Worm (Caenorhabditis elegans) whole organism, L2 larva: Measurements from ENCODE around the gene K12H6.12.

Experiments used
- C34F6.9 ChIP-seq: fragments of 150-350 bp; optimal IDR thresholded peaks from 2 replicates; lab custom pipeline; 2014; ENCODE audit warnings: missing biosample characterization, missing genetic modification characterization
- F13H6.1 ChIP-seq: sonication (generic microtip); optimal IDR thresholded peaks from 2 replicates; lab custom pipeline; 2016; ENCODE audit warnings: missing genetic modification characterization, missing compliant biosample characterization
- R02D3.7 ChIP-seq: fragments of 150-350 bp; optimal IDR thresholded peaks from 2 replicates; lab custom pipeline; 2014; ENCODE audit warnings: missing biosample characterization, missing genetic modification characterization
- ama-1 ChIP-seq: fragments of 150-350 bp; optimal IDR thresholded peaks from 2 replicates; lab custom pipeline; 2018; ENCODE audit warnings: inconsistent platforms
- blmp-1 ChIP-seq: sonication (generic microtip); optimal IDR thresholded peaks from 2 replicates; lab custom pipeline; 2017; ENCODE audit warnings: missing genetic modification characterization, mild to moderate bottlenecking, missing compliant biosample characterization, antibody characterized with exemption, moderate library complexity; ENCODE audit not compliant: insufficient read depth
- ceh-16 ChIP-seq: fragments of 150-350 bp; optimal IDR thresholded peaks from 2 replicates; lab custom pipeline; 2014; ENCODE audit warnings: missing biosample characterization, missing genetic modification characterization
- ceh-82 ChIP-seq: fragments of 150-350 bp; optimal IDR thresholded peaks from 2 replicates; lab custom pipeline; 2014; ENCODE audit warnings: missing biosample characterization, missing genetic modification characterization
- crh-2 ChIP-seq: sonication (generic microtip); optimal IDR thresholded peaks from 2 replicates; lab custom pipeline; 2017; ENCODE audit warnings: missing biosample characterization, missing genetic modification characterization
- dmd-4 ChIP-seq: sonication (generic microtip); optimal IDR thresholded peaks from 2 replicates; lab custom pipeline; 2017; ENCODE audit warnings: missing biosample characterization, missing genetic modification characterization
- egl-27 ChIP-seq: sonication (generic microtip); optimal IDR thresholded peaks from 3 replicates; lab custom pipeline; 2017; ENCODE audit warnings: missing biosample characterization, missing genetic modification reagents, missing genetic modification characterization
- elt-3 ChIP-seq: sonication (generic microtip); optimal IDR thresholded peaks from 2 replicates; lab custom pipeline; 2017; ENCODE audit warnings: missing biosample characterization, missing genetic modification characterization
- fos-1 ChIP-seq: fragments of 150-350 bp; optimal IDR thresholded peaks from 2 replicates; lab custom pipeline; 2014; ENCODE audit warnings: missing biosample characterization, missing genetic modification characterization
- gmeb-1 ChIP-seq: fragments of 150-350 bp; optimal IDR thresholded peaks from 2 replicates; lab custom pipeline; 2014; ENCODE audit warnings: missing biosample characterization, missing genetic modification characterization
- lin-39 ChIP-seq: fragments of 150-350 bp; optimal IDR thresholded peaks from 2 replicates; lab custom pipeline; 2014; ENCODE audit warnings: missing biosample characterization, missing genetic modification reagents, missing genetic modification characterization
- mab-5 ChIP-seq: fragments of 150-350 bp; optimal IDR thresholded peaks from 2 replicates; lab custom pipeline; 2014; ENCODE audit warnings: missing biosample characterization, missing genetic modification characterization
- mbf-1 ChIP-seq: sonication (generic microtip); optimal IDR thresholded peaks from 2 replicates; lab custom pipeline; 2017; ENCODE audit warnings: missing biosample characterization, missing genetic modification characterization
- mdl-1 ChIP-seq, 2 experiments: fragments of 150-350 bp in 1 of 2; sonication (generic microtip) in 1 of 2; optimal IDR thresholded peaks; 2 replicates each; lab custom pipeline; 2017; ENCODE audit warnings: missing biosample characterization in 2 of 2, missing genetic modification characterization in 2 of 2
- nhr-11 ChIP-seq: fragments of 150-350 bp; optimal IDR thresholded peaks from 2 replicates; lab custom pipeline; 2014; ENCODE audit warnings: missing biosample characterization, missing genetic modification characterization
- nhr-129 ChIP-seq: fragments of 150-350 bp; optimal IDR thresholded peaks from 2 replicates; lab custom pipeline; 2014; ENCODE audit warnings: missing biosample characterization, missing genetic modification characterization
- nhr-21 ChIP-seq: fragments of 150-350 bp; optimal IDR thresholded peaks from 2 replicates; lab custom pipeline; 2014; ENCODE audit warnings: missing biosample characterization, missing genetic modification characterization
- nhr-25 ChIP-seq: fragments of 150-350 bp; sonication (generic microtip); optimal IDR thresholded peaks from 3 replicates; lab custom pipeline; 2014; ENCODE audit warnings: missing biosample characterization, missing genetic modification characterization
- nhr-6 ChIP-seq: fragments of 150-350 bp; optimal IDR thresholded peaks from 2 replicates; lab custom pipeline; 2014; ENCODE audit warnings: missing biosample characterization, missing genetic modification characterization
- nhr-77 ChIP-seq: fragments of 150-350 bp; optimal IDR thresholded peaks from 2 replicates; lab custom pipeline; 2014; ENCODE audit warnings: missing biosample characterization, missing genetic modification characterization
- peb-1 ChIP-seq: fragments of 150-350 bp; optimal IDR thresholded peaks from 2 replicates; lab custom pipeline; 2014; ENCODE audit warnings: missing biosample characterization, missing genetic modification characterization
- sma-3 ChIP-seq: sonication (generic microtip); optimal IDR thresholded peaks from 2 replicates; lab custom pipeline; 2016; ENCODE audit warnings: missing genetic modification reagents, missing genetic modification characterization, missing compliant biosample characterization
- sma-9 ChIP-seq, 2 experiments: fragments of 150-350 bp in 1 of 2; sonication (generic microtip) in 1 of 2; optimal IDR thresholded peaks; 2 replicates each; lab custom pipeline; 2014 to 2016; ENCODE audit warnings: missing genetic modification characterization in 2 of 2, mild to moderate bottlenecking in 1 of 2, missing biosample characterization in 1 of 2, missing compliant biosample characterization in 1 of 2, missing genetic modification reagents in 1 of 2, moderate library complexity in 1 of 2
- unc-39 ChIP-seq: fragments of 150-350 bp; optimal IDR thresholded peaks from 2 replicates; lab custom pipeline; 2014; ENCODE audit warnings: missing biosample characterization, missing genetic modification characterization
- unc-62 ChIP-seq: fragments of 150-350 bp; optimal IDR thresholded peaks from 2 replicates; lab custom pipeline; 2014; ENCODE audit warnings: missing biosample characterization, missing genetic modification reagents, missing genetic modification characterization
- zag-1 ChIP-seq: fragments of 150-350 bp; optimal IDR thresholded peaks from 2 replicates; lab custom pipeline; 2014; ENCODE audit warnings: missing biosample characterization, missing genetic modification characterization
- ztf-1 ChIP-seq: fragments of 200-800 bp; sonication (Bioruptor generic); conservative IDR thresholded peaks from 2 replicates; pipeline ENCODE4 v1.3.6; 2022; ENCODE audit warnings: missing genetic modification characterization, missing compliant biosample characterization
- ztf-11 ChIP-seq: sonication (generic microtip); optimal IDR thresholded peaks from 2 replicates; lab custom pipeline; 2017; ENCODE audit warnings: missing biosample characterization, missing genetic modification characterization
- ztf-4 ChIP-seq: fragments of 150-350 bp; optimal IDR thresholded peaks from 2 replicates; lab custom pipeline; 2014; ENCODE audit warnings: missing biosample characterization, missing genetic modification characterization

The K12H6.12 gene

DNA sequence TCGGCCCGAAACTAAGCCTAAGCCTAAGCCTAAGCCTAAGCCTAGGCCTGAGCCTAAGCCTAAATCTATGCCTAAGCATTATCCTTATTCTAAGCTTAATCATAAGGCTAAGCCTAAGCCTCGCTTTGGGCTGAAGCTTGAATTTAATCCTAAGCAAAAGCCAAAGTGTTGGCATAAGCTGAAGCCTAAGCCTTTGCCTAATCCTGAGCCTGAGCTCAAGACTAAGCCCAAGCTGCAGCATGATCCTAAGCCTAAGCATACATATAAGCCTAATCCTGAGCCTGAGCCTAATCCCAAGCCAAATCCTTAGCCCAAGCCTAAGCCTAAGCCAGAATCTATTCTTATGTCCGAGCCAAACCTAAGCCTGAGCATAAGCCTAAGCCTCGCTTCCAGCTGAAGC is 38.6 kb downstream of the K12H6.12 start:
- TF ChIP-seq nhr-129 = no peak
- no peak for TF ChIP-seq ztf-1 (GFP tag; lab: Robert Waterston, UW)
- no peak for TF ChIP-seq dmd-4 (tag; lab: Kevin White, UChicago)
- TF ChIP-seq nhr-6 = no peak
- no peak for TF ChIP-seq mdl-1 (tag; optimal IDR thresholded peaks at IDR 0.05; lab: Kevin White, UChicago)
- TF ChIP-seq nhr-77 (tag; lab: Kevin White, UChicago) = no peak
- TF ChIP-seq F13H6.1 = no peak
- no peak for TF ChIP-seq nhr-11 (tag; lab: Kevin White, UChicago)
- TF ChIP-seq egl-27 (tag; lab: Kevin White, UChicago) = no peak
- TF ChIP-seq R02D3.7 (tag; lab: Kevin White, UChicago) = no peak
- no peak for TF ChIP-seq ceh-82 (tag; lab: Kevin White, UChicago)
- no peak for TF ChIP-seq mab-5 (tag; lab: Kevin White, UChicago)
- TF ChIP-seq peb-1 = no peak

DNA sequence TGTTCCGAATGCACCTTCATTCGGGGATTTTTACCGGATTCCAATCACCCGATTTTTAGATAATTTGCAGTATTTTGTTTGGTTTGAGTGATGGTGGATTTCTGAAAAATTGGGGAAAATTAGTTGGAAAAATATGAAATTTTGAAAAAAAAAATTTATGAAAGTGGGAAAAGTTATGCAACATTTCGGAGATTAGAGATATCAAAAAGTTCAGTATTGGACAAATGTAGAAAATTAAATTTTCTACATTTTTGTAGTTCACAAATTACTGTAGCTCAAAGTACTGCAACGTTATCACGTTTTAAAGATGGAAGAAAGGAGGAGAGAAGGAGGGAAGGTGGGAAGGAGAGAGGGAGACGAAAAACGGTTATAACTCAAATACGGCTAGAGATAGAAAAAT is 44.5 kb downstream of the K12H6.12 start, which contains the start of gene ptc-3:
Gene ptc-3 (minus strand): TSS at position 101 of the 400 bp plus-strand sequence.
- TF ChIP-seq elt-3 (no peak), lin-39 (no peak), ceh-82 (tag; lab: Kevin White, UChicago) (no peak)

DNA sequence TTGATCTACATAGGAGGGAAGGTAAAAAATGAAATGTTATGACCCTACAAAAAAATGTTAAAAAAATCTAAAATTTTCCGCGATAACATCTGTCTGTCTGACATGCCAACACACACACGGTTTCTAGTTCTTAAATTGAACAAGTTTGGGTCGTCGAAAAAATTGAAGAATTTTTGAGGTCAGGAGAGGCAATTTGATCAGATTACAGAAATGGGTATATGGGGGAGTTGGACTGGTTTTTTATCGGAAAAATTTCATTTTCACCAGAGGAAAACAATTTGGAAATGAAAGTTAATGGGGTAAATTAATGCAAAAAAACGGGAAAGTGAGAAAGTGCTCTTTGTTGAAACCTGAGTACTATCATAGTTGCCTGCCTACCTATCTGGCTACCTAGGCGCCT is 45.8 kb downstream of the K12H6.12 start:
- TF ChIP-seq unc-39 (no peak), zag-1 (tag; lab: Kevin White, UChicago) (no peak), ama-1 (no peak), R02D3.7 (tag; lab: Kevin White, UChicago) (no peak), nhr-25 (tag; lab: Kevin White, UChicago) (peak; percentile 53), ztf-11 (tag; lab: Kevin White, UChicago) (no peak), blmp-1 (tag; lab: Kevin White, UChicago) (peak; percentile 43), gmeb-1 (tag; lab: Kevin White, UChicago) (no peak)

DNA sequence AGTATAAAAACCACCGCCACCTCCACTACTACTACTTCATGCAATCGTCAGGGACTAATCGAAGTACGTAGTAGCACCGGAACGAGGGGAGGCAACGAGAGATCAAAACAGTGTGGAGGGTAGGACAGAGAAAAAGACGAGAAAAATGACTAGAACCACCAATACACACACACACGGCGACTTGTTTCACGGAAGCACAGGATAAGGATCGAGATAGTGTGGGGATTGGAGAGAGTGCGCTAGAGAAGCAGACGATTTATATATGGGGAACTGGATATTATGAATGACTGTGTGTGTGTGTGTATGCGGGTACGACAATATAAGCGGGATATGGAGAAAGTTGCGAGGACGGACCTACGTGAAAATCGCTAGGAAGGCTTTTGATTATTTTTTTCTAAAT is 46.8 kb downstream of the K12H6.12 start:
- TF ChIP-seq nhr-25 (tag; lab: Kevin White, UChicago) (peak; percentile 63), sma-3 (GFP tag; lab: Kevin White, UChicago) (peak; percentile 6), F13H6.1 (peak; percentile 12), unc-62 (GFP tag; lab: Kevin White, UChicago) (no peak), blmp-1 (tag; lab: Kevin White, UChicago) (peak; percentile 12), C34F6.9 (no peak), nhr-129 (peak; percentile 25), ceh-82 (tag; lab: Kevin White, UChicago) (no peak)

DNA sequence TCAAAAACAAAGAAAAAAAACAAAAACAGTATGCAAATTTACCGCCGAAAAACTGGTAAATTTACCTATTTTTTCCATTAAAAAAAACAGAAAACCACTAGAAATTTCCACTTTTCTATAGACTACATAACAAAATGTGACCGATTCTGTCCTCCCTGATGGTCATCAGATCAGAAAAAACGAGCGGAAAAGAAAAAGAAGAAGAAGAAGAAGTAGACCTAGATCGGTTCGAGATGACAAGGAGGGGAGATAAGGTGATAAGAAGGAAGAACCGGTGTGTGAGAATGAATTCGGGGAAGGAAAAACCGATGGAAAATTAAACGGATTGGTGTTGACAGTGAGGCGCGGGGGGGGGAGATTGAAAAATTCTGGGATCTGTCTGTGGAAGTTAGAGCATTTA is 48.2 kb downstream of the K12H6.12 start:
- no peak for TF ChIP-seq crh-2
- no peak for TF ChIP-seq ztf-4 (tag; lab: Kevin White, UChicago)
- peak; percentile 7 for TF ChIP-seq fos-1 (tag; lab: Kevin White, UChicago)
- TF ChIP-seq, all 48 proteins: peak for 1

DNA sequence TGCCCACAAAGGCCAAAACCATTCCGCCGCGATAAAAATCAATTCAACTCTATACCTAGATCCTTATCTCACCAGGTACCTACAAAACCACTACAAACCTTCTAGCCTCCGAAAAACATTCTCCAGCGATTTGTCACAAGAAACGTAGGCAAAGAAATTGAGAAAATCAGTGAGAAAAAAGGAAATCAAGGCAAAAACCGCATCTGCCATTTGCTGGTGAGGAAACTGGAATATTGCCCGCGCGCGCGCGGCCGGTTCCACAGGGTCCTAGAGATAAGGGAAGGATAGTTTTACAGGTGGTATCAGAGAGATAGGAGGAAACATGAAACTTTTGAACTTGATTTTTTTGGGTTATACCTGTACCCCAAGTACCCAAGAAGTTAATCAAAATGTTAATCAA is 49.6 kb downstream of the K12H6.12 start:
- TF ChIP-seq sma-9 (GFP tag; optimal IDR thresholded peaks at IDR 0.05; lab: Kevin White, UChicago) = peak; percentile 8
- TF ChIP-seq sma-9 (tag; optimal IDR thresholded peaks at IDR 0.05; lab: Kevin White, UChicago) = no peak
- TF ChIP-seq nhr-25 (tag; lab: Kevin White, UChicago) = peak; percentile 67
- no peak for TF ChIP-seq egl-27 (tag; lab: Kevin White, UChicago)
- TF ChIP-seq mbf-1 = no peak
- peak; percentile 53 for TF ChIP-seq ceh-16 (tag; lab: Kevin White, UChicago)
- TF ChIP-seq ztf-11 (tag; lab: Kevin White, UChicago) = no peak
- TF ChIP-seq nhr-21 (tag; lab: Kevin White, UChicago) = peak; percentile 35
- no peak for TF ChIP-seq crh-2
- TF ChIP-seq blmp-1 (tag; lab: Kevin White, UChicago) = peak; percentile 6
- TF ChIP-seq nhr-6 = no peak
